Worm (Caenorhabditis elegans) whole organism, late embryonic: ENCODE measurements around the gene C08E8.5.

ENCODE experiments used
- C08G9.2 ChIP-seq: sonication (generic microtip); optimal IDR thresholded peaks from 2 replicates; lab custom pipeline; 2016; ENCODE audit warnings: mild to moderate bottlenecking, missing genetic modification characterization, moderate library complexity, missing compliant biosample characterization
- C38D4.7 ChIP-seq: fragments of 200-800 bp; sonication (Bioruptor generic); optimal IDR thresholded peaks from 2 replicates; lab custom pipeline; 2018; ENCODE audit warnings: mild to moderate bottlenecking, missing genetic modification characterization, moderate library complexity, missing compliant biosample characterization
- F13H6.1 ChIP-seq: sonication (generic microtip); optimal IDR thresholded peaks from 2 replicates; lab custom pipeline; 2016; ENCODE audit warnings: missing genetic modification characterization, missing compliant biosample characterization
- T23F11.4 ChIP-seq: fragments of 200-800 bp; sonication (Bioruptor generic); optimal IDR thresholded peaks from 2 replicates; lab custom pipeline; 2018; ENCODE audit warnings: mild to moderate bottlenecking, missing genetic modification characterization, missing compliant biosample characterization
- Y22D7AL.16 ChIP-seq: sonication (generic microtip); optimal IDR thresholded peaks from 2 replicates; lab custom pipeline; 2016; ENCODE audit warnings: missing genetic modification characterization, missing compliant biosample characterization
- ama-1 ChIP-seq: fragments of 150-350 bp; optimal IDR thresholded peaks from 2 replicates; lab custom pipeline; 2014
- ceh-14 ChIP-seq: sonication (generic microtip); optimal IDR thresholded peaks from 2 replicates; lab custom pipeline; 2016; ENCODE audit warnings: missing genotype, missing genetic modification characterization, missing compliant biosample characterization
- ceh-18 ChIP-seq: sonication (generic microtip); optimal IDR thresholded peaks from 2 replicates; lab custom pipeline; 2016; ENCODE audit warnings: missing genetic modification characterization, missing compliant biosample characterization
- ceh-19 ChIP-seq: fragments of 200-800 bp; sonication (Bioruptor generic); optimal IDR thresholded peaks from 2 replicates; lab custom pipeline; 2018; ENCODE audit warnings: mild to moderate bottlenecking, missing genetic modification characterization, missing compliant biosample characterization
- ceh-2 ChIP-seq: sonication (generic microtip); optimal IDR thresholded peaks from 2 replicates; lab custom pipeline; 2016; ENCODE audit warnings: missing genotype, missing genetic modification characterization, missing compliant biosample characterization
- ceh-24 ChIP-seq: sonication (generic microtip); optimal IDR thresholded peaks from 2 replicates; lab custom pipeline; 2016; ENCODE audit warnings: mild to moderate bottlenecking, missing genetic modification characterization, missing compliant biosample characterization
- ceh-31 ChIP-seq: sonication (generic microtip); optimal IDR thresholded peaks from 2 replicates; lab custom pipeline; 2016; ENCODE audit warnings: missing genetic modification characterization, missing compliant biosample characterization
- ceh-48 ChIP-seq: sonication (generic microtip); optimal IDR thresholded peaks from 2 replicates; lab custom pipeline; 2016; ENCODE audit warnings: missing genetic modification characterization, inconsistent platforms, missing compliant biosample characterization
- ceh-9 ChIP-seq: sonication (generic microtip); optimal IDR thresholded peaks from 2 replicates; lab custom pipeline; 2016; ENCODE audit warnings: mild to moderate bottlenecking, missing genetic modification characterization, inconsistent platforms, missing compliant biosample characterization
- che-1 ChIP-seq: sonication (generic microtip); optimal IDR thresholded peaks from 2 replicates; lab custom pipeline; 2016; ENCODE audit warnings: mild to moderate bottlenecking, missing genetic modification characterization, missing compliant biosample characterization
- dve-1 ChIP-seq: sonication (generic microtip); optimal IDR thresholded peaks from 2 replicates; lab custom pipeline; 2017; ENCODE audit warnings: antibody characterized with exemption, mild to moderate bottlenecking, missing genetic modification characterization, missing compliant biosample characterization
- elt-2 ChIP-seq: sonication (generic microtip); optimal IDR thresholded peaks from 2 replicates; lab custom pipeline; 2016; ENCODE audit warnings: missing genetic modification reagents, missing genetic modification characterization, missing compliant biosample characterization
- eyg-1 ChIP-seq: sonication (generic microtip); optimal IDR thresholded peaks from 2 replicates; lab custom pipeline; 2016; ENCODE audit warnings: missing genotype, missing genetic modification characterization, missing compliant biosample characterization
- fax-1 ChIP-seq: sonication (generic microtip); optimal IDR thresholded peaks from 2 replicates; lab custom pipeline; 2016; ENCODE audit warnings: missing genotype, missing genetic modification characterization, missing compliant biosample characterization
- fkh-10 ChIP-seq: fragments of 150-350 bp; optimal IDR thresholded peaks from 2 replicates; lab custom pipeline; 2014; ENCODE audit warnings: missing biosample characterization, missing genetic modification reagents, missing genetic modification characterization
- fkh-6 ChIP-seq: sonication (generic microtip); optimal IDR thresholded peaks from 2 replicates; lab custom pipeline; 2016; ENCODE audit warnings: missing genetic modification characterization, missing compliant biosample characterization
- gmeb-2 ChIP-seq: sonication (generic microtip); optimal IDR thresholded peaks from 2 replicates; lab custom pipeline; 2016; ENCODE audit warnings: missing genetic modification characterization, inconsistent platforms, missing compliant biosample characterization
- hlh-13 ChIP-seq: fragments of 200-800 bp; sonication (Bioruptor generic); optimal IDR thresholded peaks from 2 replicates; lab custom pipeline; 2018; ENCODE audit warnings: mild to moderate bottlenecking, missing genetic modification characterization, missing compliant biosample characterization
- hlh-15 ChIP-seq: sonication (generic microtip); optimal IDR thresholded peaks from 2 replicates; lab custom pipeline; 2016; ENCODE audit warnings: missing genetic modification characterization, missing compliant biosample characterization
- hlh-6 ChIP-seq: sonication (generic microtip); optimal IDR thresholded peaks from 2 replicates; lab custom pipeline; 2016; ENCODE audit warnings: missing genotype, missing genetic modification characterization, missing compliant biosample characterization
- lim-6 ChIP-seq: sonication (generic microtip); optimal IDR thresholded peaks from 2 replicates; lab custom pipeline; 2016; ENCODE audit warnings: missing genetic modification characterization, missing compliant biosample characterization
- lin-11 ChIP-seq: fragments of 200-800 bp; sonication (Bioruptor generic); optimal IDR thresholded peaks from 2 replicates; lab custom pipeline; 2018; ENCODE audit warnings: mild to moderate bottlenecking, missing genetic modification characterization, missing compliant biosample characterization
- madf-2 ChIP-seq: sonication (generic microtip); optimal IDR thresholded peaks from 2 replicates; lab custom pipeline; 2017; ENCODE audit warnings: missing genetic modification characterization, missing compliant biosample characterization
- nfya-1 ChIP-seq: sonication (generic microtip); optimal IDR thresholded peaks from 2 replicates; lab custom pipeline; 2017; ENCODE audit warnings: missing genetic modification characterization, mild to moderate bottlenecking, missing compliant biosample characterization, antibody characterized with exemption, moderate library complexity
- nhr-11 ChIP-seq: fragments of 150-350 bp; optimal IDR thresholded peaks from 2 replicates; lab custom pipeline; 2014; ENCODE audit warnings: missing biosample characterization, missing genetic modification characterization
- npax-4 ChIP-seq: sonication (generic microtip); optimal IDR thresholded peaks from 2 replicates; lab custom pipeline; 2016; ENCODE audit warnings: missing genetic modification characterization, missing compliant biosample characterization
- pax-1 ChIP-seq: fragments of 150-350 bp; optimal IDR thresholded peaks from 2 replicates; lab custom pipeline; 2014; ENCODE audit warnings: missing biosample characterization, missing genetic modification characterization
- pha-4 ChIP-seq: fragments of 150-350 bp; optimal IDR thresholded peaks from 2 replicates; lab custom pipeline; 2018; ENCODE audit warnings: missing biosample characterization, missing genetic modification reagents, missing genetic modification characterization
- pqm-1 ChIP-seq: sonication (generic microtip); optimal IDR thresholded peaks from 2 replicates; lab custom pipeline; 2016; ENCODE audit warnings: missing genetic modification characterization, missing compliant biosample characterization
- pros-1 ChIP-seq: fragments of 150-350 bp; optimal IDR thresholded peaks from 2 replicates; lab custom pipeline; 2014; ENCODE audit warnings: missing biosample characterization, missing genetic modification reagents, missing genetic modification characterization
- rnt-1 ChIP-seq: sonication (generic microtip); optimal IDR thresholded peaks from 2 replicates; lab custom pipeline; 2016; ENCODE audit warnings: missing genetic modification characterization, missing compliant biosample characterization
- sdc-2 ChIP-seq: sonication (generic microtip); optimal IDR thresholded peaks from 2 replicates; lab custom pipeline; 2016; ENCODE audit warnings: missing genotype, missing genetic modification characterization, missing compliant biosample characterization
- sox-4 ChIP-seq: sonication (generic microtip); optimal IDR thresholded peaks from 2 replicates; lab custom pipeline; 2017; ENCODE audit warnings: mild to moderate bottlenecking, missing genetic modification characterization, inconsistent platforms, missing compliant biosample characterization
- syd-9 ChIP-seq: sonication (generic microtip); optimal IDR thresholded peaks from 2 replicates; lab custom pipeline; 2016; ENCODE audit warnings: mild to moderate bottlenecking, missing genetic modification characterization, moderate library complexity, missing compliant biosample characterization
- tbx-2 ChIP-seq: sonication (generic microtip); optimal IDR thresholded peaks from 2 replicates; lab custom pipeline; 2016; ENCODE audit warnings: missing genetic modification characterization, missing compliant biosample characterization
- ttx-3 ChIP-seq: sonication (generic microtip); optimal IDR thresholded peaks from 2 replicates; lab custom pipeline; 2016; ENCODE audit warnings: missing genetic modification reagents, missing genetic modification characterization, missing compliant biosample characterization
- unc-55 ChIP-seq: sonication (generic microtip); optimal IDR thresholded peaks from 2 replicates; lab custom pipeline; 2017; ENCODE audit warnings: missing biosample characterization, missing genetic modification reagents, missing genetic modification characterization
- unc-86 ChIP-seq: sonication (generic microtip); optimal IDR thresholded peaks from 2 replicates; lab custom pipeline; 2016; ENCODE audit warnings: missing genetic modification characterization, missing compliant biosample characterization
- ztf-16 ChIP-seq: sonication (generic microtip); optimal IDR thresholded peaks from 2 replicates; lab custom pipeline; 2017; ENCODE audit warnings: missing genetic modification characterization, missing compliant biosample characterization

Gene C08E8.5

DNA sequence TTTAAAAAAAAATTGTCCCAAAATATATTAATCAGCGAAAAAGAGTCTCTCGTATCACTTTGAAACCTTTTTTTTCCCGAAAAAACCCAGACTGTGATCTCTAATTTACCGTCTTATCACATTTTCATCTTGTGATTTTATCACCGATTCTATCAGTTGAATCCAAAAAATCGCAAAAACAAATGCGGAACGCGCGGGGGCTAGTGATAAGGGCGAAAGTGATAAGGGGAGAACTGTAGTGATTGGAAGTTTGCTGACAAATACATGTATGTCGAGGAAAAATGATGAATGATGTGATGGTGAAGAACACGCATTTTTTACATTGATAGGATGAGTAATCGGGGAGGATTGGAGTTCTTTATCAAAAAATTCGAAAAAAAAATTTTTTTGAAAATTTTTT lies 13.7 kb downstream of the C08E8.5 start:
- no peak for TF ChIP-seq ceh-14
- no peak for TF ChIP-seq ceh-18 (tag; lab: Kevin White, UChicago)
- TF ChIP-seq elt-2 (tag; lab: Kevin White, UChicago): peak; percentile 99
- no peak for TF ChIP-seq C38D4.7 (GFP tag; lab: Kevin White, UChicago)

DNA sequence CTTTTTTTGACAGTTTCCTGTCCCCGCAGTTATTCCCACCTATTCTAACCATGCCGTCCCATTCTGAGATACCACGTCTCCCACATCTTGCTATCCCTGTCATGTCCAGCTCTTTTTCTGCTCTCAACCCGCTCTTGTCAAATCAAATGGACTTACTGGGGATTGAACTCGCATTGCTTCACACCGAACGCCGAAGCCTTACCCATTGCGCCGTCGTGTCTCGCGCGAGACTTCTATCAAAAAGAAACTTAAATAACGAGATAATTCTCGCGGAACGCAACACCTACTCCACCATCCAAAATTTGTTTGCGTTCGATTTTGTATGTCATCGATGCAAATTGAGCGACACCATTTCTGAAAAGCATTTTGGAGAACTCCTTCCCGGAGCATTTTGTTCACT lies 15.6 kb downstream of the C08E8.5 start:
- TF ChIP-seq tbx-2 (no peak), ceh-9 (tag; lab: Kevin White, UChicago) (no peak), ceh-19 (no peak), ceh-2 (tag; lab: Kevin White, UChicago) (no peak), ceh-48 (tag; lab: Kevin White, UChicago) (no peak), fax-1 (tag; lab: Kevin White, UChicago) (no peak), pros-1 (tag; lab: Kevin White, UChicago) (no peak), unc-55 (no peak), syd-9 (no peak), ztf-16 (tag; lab: Kevin White, UChicago) (no peak), hlh-13 (no peak), che-1 (no peak), eyg-1 (tag; lab: Kevin White, UChicago) (no peak), ceh-24 (no peak), ttx-3 (tag; lab: Kevin White, UChicago) (no peak), hlh-6 (tag; lab: Kevin White, UChicago) (no peak), nhr-11 (tag; lab: Kevin White, UChicago) (no peak), ceh-31 (no peak), pax-1 (tag; lab: Kevin White, UChicago) (no peak), Y22D7AL.16 (tag; lab: Kevin White, UChicago) (no peak)

DNA sequence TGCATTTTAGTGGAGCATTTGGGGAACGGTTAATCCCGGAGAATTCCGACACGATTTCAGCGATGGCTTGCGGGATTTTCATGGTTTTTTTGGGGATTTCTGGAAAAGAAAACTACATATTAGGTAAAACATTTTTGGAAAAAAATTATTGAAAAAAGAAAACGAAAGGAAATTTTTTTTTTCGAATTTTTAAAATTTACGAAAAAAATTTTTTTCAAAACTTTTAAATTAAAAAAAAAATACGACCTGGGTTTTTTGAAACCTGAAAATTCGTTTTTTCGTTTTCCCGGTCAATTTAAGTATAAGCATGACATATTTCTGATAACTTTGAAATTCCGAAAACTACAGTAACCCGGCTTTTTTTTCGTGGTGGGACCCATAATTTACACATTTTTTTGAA lies 20.0 kb downstream of the C08E8.5 start, which contains the start of gene C08E8.10:
C08E8.10 (minus strand) TSS at position 101 of the 400 bp plus-strand sequence.
- TF ChIP-seq F13H6.1 (tag; lab: Kevin White, UChicago) (no peak), hlh-15 (tag; lab: Kevin White, UChicago) (no peak), C08G9.2 (tag; lab: Kevin White, UChicago) (no peak), hlh-6 (tag; lab: Kevin White, UChicago) (no peak), pqm-1 (tag; lab: Kevin White, UChicago) (no peak), lin-11 (no peak), T23F11.4 (GFP tag; lab: Kevin White, UChicago) (no peak), madf-2 (no peak), fkh-10 (GFP tag; lab: Kevin White, UChicago) (no peak), che-1 (no peak), pha-4 (no peak), ztf-16 (tag; lab: Kevin White, UChicago) (no peak), ceh-14 (no peak), rnt-1 (tag; lab: Kevin White, UChicago) (no peak), sdc-2 (tag; lab: Kevin White, UChicago) (no peak), ceh-19 (no peak), ceh-9 (tag; lab: Kevin White, UChicago) (no peak), npax-4 (tag; lab: Kevin White, UChicago) (no peak), gmeb-2 (tag; lab: Kevin White, UChicago) (no peak)
- TF ChIP-seq, all 69 proteins: peak for 0

DNA sequence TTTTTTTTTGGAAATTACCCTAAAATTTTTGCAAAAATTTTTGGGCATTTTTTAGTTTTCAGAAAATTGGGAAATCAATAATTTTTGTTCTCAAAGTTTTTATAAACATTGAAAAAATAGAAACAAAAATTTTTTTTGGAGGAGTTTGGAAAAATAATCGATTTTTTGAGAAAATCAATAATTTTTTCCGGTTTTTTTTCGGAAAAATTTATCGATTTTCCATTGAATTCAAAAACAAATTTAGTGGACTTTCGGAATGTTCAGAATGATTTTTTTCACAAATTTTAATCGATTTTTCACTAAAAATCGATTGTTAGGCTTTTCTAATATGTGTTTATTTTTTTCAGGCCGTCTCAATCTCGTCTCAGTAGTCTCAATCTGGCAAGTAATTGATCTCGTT lies 22.1 kb downstream of the C08E8.5 start:
- TF ChIP-seq lim-6 (no peak), gmeb-2 (tag; lab: Kevin White, UChicago) (no peak), dve-1 (tag; lab: Kevin White, UChicago) (no peak), syd-9 (no peak), nfya-1 (no peak), fkh-6 (tag; lab: Kevin White, UChicago) (no peak), unc-86 (tag; lab: Kevin White, UChicago) (no peak), rnt-1 (tag; lab: Kevin White, UChicago) (no peak), ceh-48 (tag; lab: Kevin White, UChicago) (no peak), ama-1 (no peak), ttx-3 (tag; lab: Kevin White, UChicago) (no peak), sox-4 (tag; lab: Kevin White, UChicago) (no peak), hlh-6 (tag; lab: Kevin White, UChicago) (no peak)
